Worm (Caenorhabditis elegans) whole organism, L4 larva: ENCODE results near the gene T13F2.2.

ENCODE experiments used
- ama-1 ChIP-seq: fragments of 150-350 bp; optimal IDR thresholded peaks from 2 replicates; lab custom pipeline; 2014; ENCODE audit warnings: inconsistent platforms, mixed read lengths
- ceh-82 ChIP-seq: sonication (generic microtip); optimal IDR thresholded peaks from 2 replicates; lab custom pipeline; 2017; ENCODE audit warnings: missing biosample characterization, missing genetic modification characterization
- fos-1 ChIP-seq: fragments of 150-350 bp; optimal IDR thresholded peaks from 2 replicates; lab custom pipeline; 2014; ENCODE audit warnings: missing biosample characterization, missing genetic modification characterization
- lin-13 ChIP-seq: fragments of 150-350 bp; optimal IDR thresholded peaks from 2 replicates; lab custom pipeline; 2014; ENCODE audit warnings: missing biosample characterization, missing genetic modification reagents, missing genetic modification characterization
- lin-39 ChIP-seq: fragments of 150-350 bp; optimal IDR thresholded peaks from 2 replicates; lab custom pipeline; 2014; ENCODE audit warnings: missing biosample characterization, missing genetic modification reagents, missing genetic modification characterization
- mep-1 ChIP-seq: fragments of 150-350 bp; sonication (generic microtip); optimal IDR thresholded peaks from 3 replicates; lab custom pipeline; 2014; ENCODE audit warnings: missing biosample characterization, missing genetic modification characterization
- nhr-25 ChIP-seq: sonication (generic microtip); optimal IDR thresholded peaks from 2 replicates; lab custom pipeline; 2017; ENCODE audit warnings: missing genetic modification characterization, mild to moderate bottlenecking, missing compliant biosample characterization, antibody characterized with exemption, moderate library complexity, borderline replicate concordance; ENCODE audit not compliant: insufficient read depth
- pha-4 ChIP-seq, 2 experiments: fragments of 150-350 bp in 1 of 2; fragments of 200-800 bp in 1 of 2; sonication (Bioruptor generic) in 1 of 2; IDR thresholded peaks in 1 of 2; optimal IDR thresholded peaks in 1 of 2; 2 replicates each; pipeline versions ENCODE4 v1.3.6 to Lab custom; 2014 to 2022; ENCODE audit warnings: missing genetic modification characterization in 2 of 2, missing genetic modification reagents in 2 of 2, missing biosample characterization in 1 of 2, missing compliant biosample characterization in 1 of 2
- snpc-4 ChIP-seq: fragments of 150-350 bp; optimal IDR thresholded peaks from 2 replicates; lab custom pipeline; 2014; ENCODE audit warnings: missing biosample characterization, missing genetic modification characterization
- zfp-2 ChIP-seq: sonication (generic microtip); optimal IDR thresholded peaks from 2 replicates; lab custom pipeline; 2016; ENCODE audit warnings: mild to moderate bottlenecking, missing genetic modification characterization, missing compliant biosample characterization
- zip-2 ChIP-seq: fragments of 150-350 bp; optimal IDR thresholded peaks from 2 replicates; lab custom pipeline; 2014; ENCODE audit warnings: missing biosample characterization, missing genetic modification characterization

- TF ChIP-seq zip-2 (tag; lab: Kevin White, UChicago) (no peak), pha-4 (GFP tag; IDR thresholded peaks at IDR 0.05; lab: Robert Waterston, UW) (no peak), pha-4 (tag; optimal IDR thresholded peaks at IDR 0.05; lab: Kevin White, UChicago) (no peak), lin-13 (GFP tag; lab: Kevin White, UChicago) (no peak), snpc-4 (tag; lab: Kevin White, UChicago) (no peak), nhr-25 (tag; lab: Kevin White, UChicago) (no peak), mep-1 (tag; lab: Kevin White, UChicago) (no peak), ama-1 (lab: Kevin White, UChicago) (no peak), lin-39 (tag; lab: Kevin White, UChicago) (no peak), ceh-82 (tag; lab: Kevin White, UChicago) (no peak), fos-1 (tag; lab: Kevin White, UChicago) (no peak), zfp-2 (tag; lab: Kevin White, UChicago) (no peak)
Measured at ce11 chrIV:9784689-9785088, 12.5 kb downstream of the T13F2.2 start, which contains the start of gene sre-4.
